Worm (Caenorhabditis elegans) whole organism, L4 larva: ENCODE data around the gene Y49F6B.13.

ENCODE experiments used
- F10B5.3 ChIP-seq: sonication (generic microtip); optimal IDR thresholded peaks from 2 replicates; lab custom pipeline; 2016; ENCODE audit warnings: mild to moderate bottlenecking, missing genetic modification characterization, missing compliant biosample characterization
- F26F4.8 ChIP-seq: fragments of 200-800 bp; sonication (Bioruptor generic); conservative IDR thresholded peaks from 2 replicates; pipeline ENCODE4 v1.3.6; 2022; ENCODE audit warnings: missing genetic modification characterization, missing compliant biosample characterization
- Y48G9A.11 ChIP-seq: fragments of 200-800 bp; sonication (Bioruptor generic); IDR thresholded peaks from 2 replicates; pipeline ENCODE4 v1.3.6; 2022; ENCODE audit warnings: missing genetic modification reagents, missing genetic modification characterization, missing compliant biosample characterization
- attf-4 ChIP-seq: sonication (generic microtip); optimal IDR thresholded peaks from 3 replicates; lab custom pipeline; 2017; ENCODE audit warnings: missing biosample characterization, missing genetic modification characterization
- dmd-6 ChIP-seq: fragments of 200-800 bp; sonication (Bioruptor generic); IDR thresholded peaks from 2 replicates; pipeline ENCODE4 v1.3.6; 2022; ENCODE audit warnings: missing genetic modification reagents, missing genetic modification characterization, missing compliant biosample characterization
- dmd-8 ChIP-seq: fragments of 200-800 bp; sonication (Bioruptor generic); IDR thresholded peaks from 2 replicates; pipeline ENCODE4 v1.3.6; 2022; ENCODE audit warnings: missing genetic modification characterization, missing compliant biosample characterization
- duxl-1 ChIP-seq: sonication (generic microtip); optimal IDR thresholded peaks from 2 replicates; lab custom pipeline; 2016; ENCODE audit warnings: mild to moderate bottlenecking, missing genetic modification characterization, moderate library complexity, missing compliant biosample characterization; ENCODE audit not compliant: poor library complexity
- dve-1 ChIP-seq: sonication (generic microtip); optimal IDR thresholded peaks from 2 replicates; lab custom pipeline; 2017; ENCODE audit warnings: antibody characterized with exemption, mild to moderate bottlenecking, missing genetic modification characterization, missing compliant biosample characterization; ENCODE audit not compliant: insufficient read depth
- fkh-10 ChIP-seq: fragments of 150-350 bp; optimal IDR thresholded peaks from 2 replicates; lab custom pipeline; 2014; ENCODE audit warnings: missing biosample characterization, missing genetic modification reagents, missing genetic modification characterization
- gei-8 ChIP-seq: fragments of 200-800 bp; sonication (Bioruptor generic); optimal IDR thresholded peaks from 2 replicates; lab custom pipeline; 2018; ENCODE audit warnings: mild to moderate bottlenecking, missing genetic modification characterization, missing compliant biosample characterization
- hif-1 ChIP-seq, 2 experiments: sonication (generic microtip); optimal IDR thresholded peaks; 2 replicates each; lab custom pipeline; 2016 to 2017; ENCODE audit warnings: missing compliant biosample characterization in 2 of 2, missing genetic modification characterization in 2 of 2, missing genetic modification reagents in 2 of 2, missing genotype in 2 of 2, mild to moderate bottlenecking in 1 of 2
- lir-3 ChIP-seq: sonication (generic microtip); optimal IDR thresholded peaks from 2 replicates; lab custom pipeline; 2016; ENCODE audit warnings: mild to moderate bottlenecking, missing genetic modification characterization, missing compliant biosample characterization
- madf-9 ChIP-seq: fragments of 200-800 bp; sonication (Bioruptor generic); conservative IDR thresholded peaks from 2 replicates; pipeline ENCODE4 v1.3.6; 2022; ENCODE audit warnings: missing genetic modification reagents, missing genetic modification characterization, missing compliant biosample characterization
- mdl-1 ChIP-seq, 2 experiments: fragments of 150-350 bp in 1 of 2; sonication (generic microtip) in 1 of 2; optimal IDR thresholded peaks; 2 replicates each; lab custom pipeline; 2014 to 2017; ENCODE audit warnings: missing biosample characterization in 2 of 2, missing genetic modification characterization in 2 of 2
- mdt-29 ChIP-seq: fragments of 200-800 bp; sonication (Bioruptor generic); IDR thresholded peaks from 2 replicates; pipeline ENCODE4 v1.3.6; 2022; ENCODE audit warnings: missing genetic modification reagents, missing genetic modification characterization, missing compliant biosample characterization
- nhr-102 ChIP-seq: sonication (generic microtip); optimal IDR thresholded peaks from 2 replicates; lab custom pipeline; 2016; ENCODE audit warnings: mild to moderate bottlenecking, missing genetic modification characterization, moderate library complexity, missing compliant biosample characterization
- pha-4 ChIP-seq, 2 experiments: fragments of 150-350 bp in 1 of 2; fragments of 200-800 bp in 1 of 2; sonication (Bioruptor generic) in 1 of 2; IDR thresholded peaks in 1 of 2; optimal IDR thresholded peaks in 1 of 2; 2 replicates each; pipeline versions ENCODE4 v1.3.6 to Lab custom; 2014 to 2022; ENCODE audit warnings: missing genetic modification characterization in 2 of 2, missing genetic modification reagents in 2 of 2, missing biosample characterization in 1 of 2, missing compliant biosample characterization in 1 of 2
- rbr-2 ChIP-seq: sonication (generic microtip); optimal IDR thresholded peaks from 2 replicates; lab custom pipeline; 2016; ENCODE audit warnings: missing genotype, missing genetic modification characterization, missing compliant biosample characterization
- spr-3 ChIP-seq: fragments of 200-800 bp; sonication (Bioruptor generic); optimal IDR thresholded peaks from 2 replicates; lab custom pipeline; 2018; ENCODE audit warnings: mild to moderate bottlenecking, missing genetic modification characterization, missing compliant biosample characterization
- tag-97 ChIP-seq: fragments of 200-800 bp; sonication (Bioruptor generic); IDR thresholded peaks from 2 replicates; pipeline ENCODE4 v1.3.6; 2022; ENCODE audit warnings: missing genetic modification characterization, missing compliant biosample characterization
- zag-1 ChIP-seq: fragments of 150-350 bp; optimal IDR thresholded peaks from 2 replicates; lab custom pipeline; 2014; ENCODE audit warnings: missing biosample characterization, missing genetic modification characterization

Gene Y49F6B.13

ce11 chrII:3425433-3425832 is 46.1 kb downstream of the Y49F6B.13 start, which contains the start of gene nep-11:
Gene nep-11, minus strand, starts transcription at chrII:3425533.
- TF ChIP-seq F10B5.3 (tag; lab: Kevin White, UChicago) (no peak), zag-1 (no peak), rbr-2 (tag; lab: Kevin White, UChicago) (no peak), madf-9 (no peak), pha-4 (GFP tag; IDR thresholded peaks at IDR 0.05; lab: Robert Waterston, UW) (no peak), pha-4 (tag; optimal IDR thresholded peaks at IDR 0.05; lab: Kevin White, UChicago) (no peak), hif-1 (tag; optimal IDR thresholded peaks at IDR 0.05; lab: Kevin White, UChicago) (no peak), mdt-29 (GFP tag; lab: Robert Waterston, UW) (no peak), attf-4 (tag; lab: Kevin White, UChicago) (no peak), Y48G9A.11 (GFP tag; lab: Robert Waterston, UW) (no peak), gei-8 (no peak), F26F4.8 (no peak), dmd-8 (no peak), tag-97 (GFP tag; lab: Robert Waterston, UW) (no peak), fkh-10 (GFP tag; lab: Kevin White, UChicago) (no peak), nhr-102 (no peak), dve-1 (tag; lab: Kevin White, UChicago) (no peak), spr-3 (GFP tag; lab: Kevin White, UChicago) (no peak)
- TF ChIP-seq, all 104 proteins: peak for 0

- no peak for TF ChIP-seq F26F4.8
- TF ChIP-seq lir-3, result no peak
- no peak for TF ChIP-seq mdl-1 (tag; optimal IDR thresholded peaks at IDR 0.05; lab: Kevin White, UChicago)
- no peak for TF ChIP-seq dmd-6 (GFP tag; lab: Robert Waterston, UW)
- peak; percentile 80 for TF ChIP-seq duxl-1 (tag; lab: Kevin White, UChicago)
Measured at ce11 chrII:3422938-3423337, 48.6 kb downstream of the Y49F6B.13 start.
